Worm (Caenorhabditis elegans): Measurements from ENCODE around the gene C17F4.12.
"Not testable (repeated sequence)": the region's sequence is repeated elsewhere in the genome, so short reads cannot be mapped to it uniquely, and the experiment has no call there.

The C17F4.12 gene

ce11 chrII:3203415-3203814, 40.6 kb downstream of the C17F4.12 start, which contains the start of gene sri-50:
Gene sri-50, plus strand, starts transcription at chrII:3203715.
- TF ChIP-seq sea-2 (GFP tag; IDR thresholded peaks at IDR 0.05) (no peak), lin-26 (GFP tag; IDR thresholded peaks at IDR 0.05) (no peak), dox-1 (GFP tag; IDR thresholded peaks at IDR 0.05) (no peak), egrh-3 (GFP tag; IDR thresholded peaks at IDR 0.05) (no peak), ceh-40 (GFP tag; IDR thresholded peaks at IDR 0.05) (no peak), atf-7 (tag; optimal IDR thresholded peaks at IDR 0.05) (no peak), sdz-38 (tag; optimal IDR thresholded peaks at IDR 0.05) (no peak), fkh-3 (tag; optimal IDR thresholded peaks at IDR 0.05) (no peak), K12H6.12 (tag; optimal IDR thresholded peaks at IDR 0.05) (no peak), repo-1 (tag; optimal IDR thresholded peaks at IDR 0.05) (no peak), hlh-26 (GFP tag; conservative IDR thresholded peaks at IDR 0.05) (no peak), hmg-20 (GFP tag; IDR thresholded peaks at IDR 0.05) (no peak), unc-130 (GFP tag; optimal IDR thresholded peaks at IDR 0.05) (no peak)

ce11 chrII:3202519-3202918, 41.5 kb downstream of the C17F4.12 start, which contains the start of gene sri-53:
Gene sri-53, minus strand, starts transcription at chrII:3202619.
- TF ChIP-seq lin-35 (GFP tag; optimal IDR thresholded peaks at IDR 0.05) (no peak), nhr-90 (tag; optimal IDR thresholded peaks at IDR 0.05) (no peak), ets-4 (GFP tag; optimal IDR thresholded peaks at IDR 0.05) (no peak), unc-62 (GFP tag; optimal IDR thresholded peaks at IDR 0.05) (no peak), xnd-1 (tag; optimal IDR thresholded peaks at IDR 0.05) (no peak), ztf-6 (GFP tag; IDR thresholded peaks at IDR 0.05) (no peak), F37B4.10 (GFP tag; IDR thresholded peaks at IDR 0.05) (no peak), attf-3 (GFP tag; conservative IDR thresholded peaks at IDR 0.05) (no peak), ccch-3 (GFP tag; optimal IDR thresholded peaks at IDR 0.05) (no peak), pha-4 (tag; optimal IDR thresholded peaks at IDR 0.05) (no peak), rcor-1 (GFP tag; IDR thresholded peaks at IDR 0.05) (no peak), let-607 (tag; optimal IDR thresholded peaks at IDR 0.05) (no peak), madf-6 (GFP tag; IDR thresholded peaks at IDR 0.05) (no peak)

- TF ChIP-seq dpff-1, rec-8, pha-4 (tag; optimal IDR thresholded peaks at IDR 0.05): not testable (repeated sequence)
These were observed 42.7 kb downstream of the C17F4.12 start, which contains the start of gene sri-48 for ce11 chrII:3201242-3201641. Gene sri-48, minus strand, starts transcription at chrII:3201342.

ce11 chrII:3198998-3199397, 45.0 kb downstream of the C17F4.12 start, which contains the start of gene sri-51:
Gene sri-51, minus strand, starts transcription at chrII:3199098.
- TF ChIP-seq sptf-2 (GFP tag; optimal IDR thresholded peaks at IDR 0.05) = no peak
- TF ChIP-seq mcd-1 (GFP tag; IDR thresholded peaks at IDR 0.05) = no peak
- no peak for TF ChIP-seq ztf-28 (GFP tag; IDR thresholded peaks at IDR 0.05)
- no peak for TF ChIP-seq hlh-26 (GFP tag; conservative IDR thresholded peaks at IDR 0.05)
- no peak for TF ChIP-seq lin-26 (GFP tag; IDR thresholded peaks at IDR 0.05)
- no peak for TF ChIP-seq ztf-18 (tag; optimal IDR thresholded peaks at IDR 0.05)
- no peak for TF ChIP-seq bed-2 (GFP tag; IDR thresholded peaks at IDR 0.05)
- no peak for TF ChIP-seq snpc-3.4 (tag; optimal IDR thresholded peaks at IDR 0.05)
- TF ChIP-seq ama-1 (optimal IDR thresholded peaks at IDR 0.05) = no peak
- no peak for TF ChIP-seq ama-1 (GFP tag; optimal IDR thresholded peaks at IDR 0.05)
